Worm (Caenorhabditis elegans) whole organism, L4 larva: ENCODE data around the gene rpl-18.

ENCODE experiments used
- ctbp-1 ChIP-seq: fragments of 200-800 bp; sonication (Bioruptor generic); IDR thresholded peaks from 2 replicates; pipeline ENCODE4 v1.3.6; 2022; ENCODE audit warnings: missing genetic modification reagents, missing genetic modification characterization, missing compliant biosample characterization
- dpl-1 ChIP-seq: fragments of 150-350 bp; optimal IDR thresholded peaks from 2 replicates; lab custom pipeline; 2014; ENCODE audit warnings: missing biosample characterization, missing genetic modification reagents, missing genetic modification characterization
- ztf-11 ChIP-seq: fragments of 150-350 bp; optimal IDR thresholded peaks from 2 replicates; lab custom pipeline; 2014; ENCODE audit warnings: missing biosample characterization, missing genetic modification characterization

- TF ChIP-seq ztf-11 (tag; lab: Kevin White, UChicago) = no peak
- no peak for TF ChIP-seq ctbp-1 (GFP tag; lab: Robert Waterston, UW)
- no peak for TF ChIP-seq dpl-1 (GFP tag; lab: Kevin White, UChicago)
These were observed 3.1 kb upstream of the rpl-18 start, which contains the start of gene Y45F10D.2 for ce11 chrIV:13774578-13774977.
